Fruit fly (Drosophila melanogaster) whole organism, wandering third instar larva: Measurements from ENCODE around the gene cv-c.

Experiments used
- CrebA ChIP-seq: fragments of 200-800 bp; sonication (Bioruptor generic); optimal IDR thresholded peaks from 2 replicates; lab custom pipeline; 2016; ENCODE audit warnings: missing biosample characterization, mild to moderate bottlenecking, missing genetic modification characterization, borderline replicate concordance
- OdsH ChIP-seq: fragments of 200-800 bp; sonication (Bioruptor generic); optimal IDR thresholded peaks from 2 replicates; lab custom pipeline; 2016; ENCODE audit warnings: missing biosample characterization, mild to moderate bottlenecking, missing genetic modification characterization
- Rel ChIP-seq, 2 experiments: fragments of 200-800 bp; sonication (Bioruptor generic) in 1 of 2; optimal IDR thresholded peaks; 2 replicates in 1 of 2; 3 replicates in 1 of 2; lab custom pipeline; 2016 to 2019; ENCODE audit warnings: mild to moderate bottlenecking in 2 of 2, missing biosample characterization in 2 of 2, missing genetic modification characterization in 2 of 2, moderate library complexity in 1 of 2
- fru ChIP-seq: fragments of 200-800 bp; sonication (Bioruptor generic); optimal IDR thresholded peaks from 3 replicates; lab custom pipeline; 2016; ENCODE audit warnings: missing biosample characterization, mild to moderate bottlenecking, missing genetic modification characterization
- h ChIP-seq: fragments of 200-800 bp; sonication (Bioruptor generic); optimal IDR thresholded peaks from 3 replicates; lab custom pipeline; 2016; ENCODE audit warnings: missing biosample characterization, mild to moderate bottlenecking, missing genetic modification characterization
- lola ChIP-seq: fragments of >200 bp; optimal IDR thresholded peaks from 2 replicates; lab custom pipeline; 2017; ENCODE audit warnings: missing biosample characterization, missing genetic modification characterization
- sage ChIP-seq: fragments of 200-800 bp; sonication (Bioruptor generic); optimal IDR thresholded peaks from 2 replicates; lab custom pipeline; 2016; ENCODE audit warnings: missing biosample characterization, mild to moderate bottlenecking, missing genetic modification characterization

DNA sequence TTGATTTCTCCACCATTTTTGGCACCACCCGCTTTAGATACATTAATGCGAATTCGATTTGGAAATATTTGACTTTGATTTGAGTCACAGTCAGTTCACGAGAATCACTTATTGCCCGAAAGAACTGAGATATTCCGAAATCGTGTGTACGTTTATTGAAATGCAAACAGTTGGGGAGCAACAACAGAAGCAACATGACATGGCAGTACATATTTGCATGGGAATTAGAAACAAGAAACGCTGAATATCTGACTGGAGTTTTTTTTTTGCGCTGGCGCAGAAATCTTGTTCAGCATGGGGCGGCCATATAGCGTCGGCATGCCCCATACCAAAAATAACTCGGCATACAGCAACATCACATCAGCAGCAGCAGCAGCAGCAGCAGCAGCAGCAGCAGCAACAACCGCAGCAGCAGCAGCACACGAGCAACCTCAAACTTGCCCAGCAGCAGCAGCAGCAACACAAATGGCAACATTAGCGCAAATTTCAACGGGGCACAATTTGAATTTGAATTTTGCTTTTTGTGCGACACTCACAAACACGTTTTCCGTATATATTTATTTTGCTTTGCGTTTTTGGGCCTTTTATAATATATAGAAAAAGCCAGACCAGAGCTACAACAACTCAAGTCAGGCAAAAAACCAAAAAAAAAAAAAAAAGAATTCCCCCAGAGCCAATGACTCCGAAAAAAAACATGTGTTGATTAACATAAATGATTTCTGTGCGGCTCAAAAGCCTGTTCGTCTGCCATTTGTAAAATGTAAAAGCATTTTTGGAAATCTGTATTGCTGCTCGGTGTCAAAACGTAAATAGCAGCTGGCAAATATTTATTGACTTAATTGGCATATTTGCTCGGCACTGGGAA, 30.2 kb downstream of the cv-c start:
- TF ChIP-seq sage (no peak), h (GFP tag; lab: Kevin White, UChicago) (no peak), lola (GFP tag; lab: Kevin White, UChicago) (no peak), fru (GFP tag; lab: Kevin White, UChicago) (no peak), CrebA (GFP tag; lab: Kevin White, UChicago) (no peak), OdsH (GFP tag; lab: Kevin White, UChicago) (peak; percentile 18), Rel (GFP tag; optimal IDR thresholded peaks at IDR 0.05; lab: Kevin White, UChicago) (no peak), Rel (tag; optimal IDR thresholded peaks at IDR 0.05; lab: Kevin White, UChicago) (peak; percentile 61)
